Fruit fly (Drosophila melanogaster) whole organism, embryonic: Measurements from ENCODE around the gene shd.
A peak's percentile ranks its signal among the peaks of the same experiment; 100 is the strongest.

Experiments used
- Ada2b ChIP-seq: fragments of 200-800 bp; sonication (Bioruptor generic); IDR thresholded peaks from 2 replicates; pipeline ENCODE4 v1.3.6; 2022; ENCODE audit warnings: missing biosample characterization, missing genetic modification characterization
- Antp ChIP-seq: fragments of 200-800 bp; sonication (Bioruptor generic); optimal IDR thresholded peaks from 3 replicates; lab custom pipeline; 2016; ENCODE audit warnings: missing biosample characterization, missing genetic modification characterization
- CG10274 ChIP-seq: fragments of 200-800 bp; sonication (Bioruptor generic); optimal IDR thresholded peaks from 3 replicates; lab custom pipeline; 2017; ENCODE audit warnings: missing biosample characterization, mild to moderate bottlenecking, missing genetic modification characterization
- CG12155 ChIP-seq: fragments of 200-800 bp; sonication (Bioruptor generic); optimal IDR thresholded peaks from 3 replicates; lab custom pipeline; 2016; ENCODE audit warnings: missing biosample characterization, missing genetic modification characterization
- CG12744 ChIP-seq: fragments of 200-800 bp; sonication (Bioruptor generic); optimal IDR thresholded peaks from 2 replicates; lab custom pipeline; 2016; ENCODE audit warnings: missing biosample characterization, missing genetic modification characterization
- CG13287 ChIP-seq: fragments of 200-800 bp; sonication (Bioruptor generic); IDR thresholded peaks from 2 replicates; pipeline ENCODE4 v1.3.6; 2022; ENCODE audit warnings: missing biosample characterization, missing genetic modification characterization; ENCODE audit not compliant: partially characterized antibody
- CG15073 ChIP-seq: fragments of 200-800 bp; sonication (Bioruptor generic); optimal IDR thresholded peaks from 2 replicates; lab custom pipeline; 2016; ENCODE audit warnings: missing biosample characterization, missing genetic modification characterization
- CG15696 ChIP-seq: fragments of 200-800 bp; sonication (Bioruptor generic); optimal IDR thresholded peaks from 2 replicates; lab custom pipeline; 2019; ENCODE audit warnings: missing biosample characterization, mild to moderate bottlenecking, missing genetic modification characterization, moderate library complexity
- CG1602 ChIP-seq: fragments of 200-800 bp; sonication (Bioruptor generic); optimal IDR thresholded peaks from 3 replicates; lab custom pipeline; 2016; ENCODE audit warnings: missing biosample characterization, missing genetic modification characterization
- CG16813 ChIP-seq: fragments of 200-800 bp; sonication (Bioruptor generic); IDR thresholded peaks from 3 replicates; pipeline ENCODE4 v1.3.6; 2022; ENCODE audit warnings: missing biosample characterization, missing genetic modification characterization; ENCODE audit not compliant: partially characterized antibody
- CG17361 ChIP-seq: fragments of 200-800 bp; sonication (Bioruptor generic); IDR thresholded peaks from 3 replicates; pipeline ENCODE4 v1.3.6; 2022; ENCODE audit warnings: missing biosample characterization, missing genetic modification characterization
- CG17568 ChIP-seq: fragments of 200-800 bp; sonication (Bioruptor generic); optimal IDR thresholded peaks from 2 replicates; lab custom pipeline; 2018; ENCODE audit warnings: missing biosample characterization, mild to moderate bottlenecking, missing genetic modification characterization, moderate library complexity
- CG18011 ChIP-seq: fragments of 200-800 bp; sonication (Bioruptor generic); optimal IDR thresholded peaks from 2 replicates; lab custom pipeline; 2017; ENCODE audit warnings: missing biosample characterization, missing genetic modification characterization, mild to moderate bottlenecking, moderate library complexity, missing genotype
- CG33557 ChIP-seq: fragments of 200-800 bp; sonication (Bioruptor generic); optimal IDR thresholded peaks from 2 replicates; lab custom pipeline; 2019; ENCODE audit warnings: missing biosample characterization, mild to moderate bottlenecking, missing genetic modification characterization, moderate library complexity
- CG34224 ChIP-seq: fragments of 200-800 bp; sonication (Bioruptor generic); IDR thresholded peaks from 3 replicates; pipeline ENCODE4 v1.3.6; 2022; ENCODE audit warnings: missing biosample characterization, missing genetic modification characterization; ENCODE audit not compliant: partially characterized antibody
- CG6854 ChIP-seq: fragments of 200-800 bp; sonication (Bioruptor generic); optimal IDR thresholded peaks from 3 replicates; lab custom pipeline; 2017; ENCODE audit warnings: missing biosample characterization, mild to moderate bottlenecking, missing genetic modification characterization
- CG7786 ChIP-seq: fragments of 200-800 bp; sonication (Bioruptor generic); optimal IDR thresholded peaks from 2 replicates; lab custom pipeline; 2016; ENCODE audit warnings: missing biosample characterization, missing genetic modification characterization
- CG8388 ChIP-seq: fragments of 200-800 bp; sonication (Bioruptor generic); optimal IDR thresholded peaks from 2 replicates; lab custom pipeline; 2019; ENCODE audit warnings: missing biosample characterization, mild to moderate bottlenecking, missing genetic modification characterization, moderate library complexity
- CG9876 ChIP-seq: fragments of 200-800 bp; sonication (Bioruptor generic); optimal IDR thresholded peaks from 2 replicates; lab custom pipeline; 2016; ENCODE audit warnings: missing biosample characterization, missing genetic modification characterization
- D ChIP-seq, 2 experiments: fragments of 200-800 bp in 1 of 2; fragments of >200 bp in 1 of 2; sonication (Bioruptor generic) in 1 of 2; optimal IDR thresholded peaks; 2 replicates in 1 of 2; 3 replicates in 1 of 2; lab custom pipeline; 2017; ENCODE audit warnings: mild to moderate bottlenecking in 1 of 2, missing biosample characterization in 1 of 2, missing genetic modification characterization in 1 of 2, missing genetic modification reagents in 1 of 2
- Dfd ChIP-seq, 2 experiments: fragments of >200 bp; optimal IDR thresholded peaks; 2 replicates each; lab custom pipeline; 2017; ENCODE audit warnings: missing biosample characterization in 2 of 2, missing genetic modification characterization in 2 of 2
- Doc3 ChIP-seq: fragments of 200-800 bp; sonication (Bioruptor generic); IDR thresholded peaks from 3 replicates; pipeline ENCODE4 v1.3.6; 2022; ENCODE audit warnings: missing biosample characterization, missing genetic modification characterization; ENCODE audit not compliant: partially characterized antibody
- HLH4C ChIP-seq: fragments of 200-800 bp; sonication (Bioruptor generic); IDR thresholded peaks from 3 replicates; pipeline ENCODE4 v1.3.6; 2022; ENCODE audit warnings: missing biosample characterization, missing genetic modification characterization; ENCODE audit not compliant: partially characterized antibody
- Hmx ChIP-seq: fragments of 200-800 bp; sonication (Bioruptor generic); optimal IDR thresholded peaks from 2 replicates; lab custom pipeline; 2016; ENCODE audit warnings: missing biosample characterization, missing genetic modification characterization
- Max ChIP-seq: fragments of 200-800 bp; sonication (Bioruptor generic); optimal IDR thresholded peaks from 2 replicates; lab custom pipeline; 2016; ENCODE audit warnings: missing biosample characterization, mild to moderate bottlenecking, missing genetic modification characterization
- Myb ChIP-seq: fragments of 200-800 bp; sonication (Bioruptor generic); optimal IDR thresholded peaks from 2 replicates; lab custom pipeline; 2016; ENCODE audit warnings: missing biosample characterization, missing genetic modification characterization
- Sry-δ ChIP-seq: fragments of 200-800 bp; sonication (Bioruptor generic); optimal IDR thresholded peaks from 2 replicates; lab custom pipeline; 2016; ENCODE audit warnings: missing biosample characterization, missing genetic modification characterization
- Taf1 ChIP-seq: fragments of 200-800 bp; sonication (Bioruptor generic); IDR thresholded peaks from 2 replicates; pipeline ENCODE4 v1.3.6; 2022; ENCODE audit warnings: missing biosample characterization, missing genetic modification characterization
- Trl ChIP-seq, 3 experiments: fragments of >200 bp in 2 of 3; fragments of 200-800 bp in 1 of 3; sonication (Bioruptor generic) in 1 of 3; optimal IDR thresholded peaks; 2 replicates in 1 of 3; 3 replicates in 2 of 3; lab custom pipeline; 2016 to 2017; ENCODE audit warnings: missing biosample characterization in 1 of 3, missing genetic modification characterization in 1 of 3
- Xbp1 ChIP-seq: fragments of 200-800 bp; sonication (Bioruptor generic); optimal IDR thresholded peaks from 3 replicates; lab custom pipeline; 2016; ENCODE audit warnings: missing biosample characterization, mild to moderate bottlenecking, missing genetic modification characterization
- ab ChIP-seq: fragments of 200-800 bp; sonication (Bioruptor generic); optimal IDR thresholded peaks from 2 replicates; lab custom pipeline; 2016; ENCODE audit warnings: missing biosample characterization, missing genetic modification characterization
- ash1 ChIP-seq: fragments of 200-800 bp; sonication (Bioruptor generic); optimal IDR thresholded peaks from 2 replicates; lab custom pipeline; 2018; ENCODE audit warnings: missing biosample characterization, mild to moderate bottlenecking, missing genetic modification characterization
- ato ChIP-seq: fragments of 200-800 bp; sonication (Bioruptor generic); IDR thresholded peaks from 2 replicates; pipeline ENCODE4 v1.3.6; 2022; ENCODE audit warnings: missing biosample characterization, missing genetic modification characterization; ENCODE audit not compliant: partially characterized antibody
- btn ChIP-seq: fragments of 200-800 bp; sonication (Bioruptor generic); optimal IDR thresholded peaks from 2 replicates; lab custom pipeline; 2016; ENCODE audit warnings: missing biosample characterization, missing genetic modification characterization
- corto ChIP-seq: fragments of 200-800 bp; sonication (Bioruptor generic); optimal IDR thresholded peaks from 2 replicates; lab custom pipeline; 2016; ENCODE audit warnings: missing biosample characterization, mild to moderate bottlenecking, missing genetic modification characterization, moderate library complexity
- crc ChIP-seq: fragments of 200-800 bp; sonication (Bioruptor generic); optimal IDR thresholded peaks from 2 replicates; lab custom pipeline; 2016; ENCODE audit warnings: missing biosample characterization, missing genetic modification characterization
- cwo ChIP-seq: fragments of 200-800 bp; sonication (Bioruptor generic); optimal IDR thresholded peaks from 3 replicates; lab custom pipeline; 2017; ENCODE audit warnings: missing biosample characterization, missing genetic modification characterization, mild to moderate bottlenecking, moderate library complexity, missing genetic modification reagents
- fd96Cb ChIP-seq: fragments of 200-800 bp; sonication (Bioruptor generic); optimal IDR thresholded peaks from 2 replicates; lab custom pipeline; 2018; ENCODE audit warnings: missing biosample characterization, mild to moderate bottlenecking, missing genetic modification characterization, moderate library complexity
- fru ChIP-seq: fragments of >200 bp; optimal IDR thresholded peaks from 2 replicates; lab custom pipeline; 2017
- jigr1 ChIP-seq: fragments of 200-800 bp; sonication (Bioruptor generic); IDR thresholded peaks from 3 replicates; pipeline ENCODE4 v1.3.6; 2022; ENCODE audit warnings: missing biosample characterization, missing genetic modification characterization
- jumu ChIP-seq: fragments of 200-800 bp; sonication (Bioruptor generic); optimal IDR thresholded peaks from 3 replicates; lab custom pipeline; 2016; ENCODE audit warnings: missing biosample characterization, missing genetic modification characterization
- lola ChIP-seq, 3 experiments: fragments of >200 bp in 2 of 3; fragments of 200-800 bp in 1 of 3; sonication (Bioruptor generic) in 1 of 3; optimal IDR thresholded peaks; 2 replicates each; lab custom pipeline; 2017 to 2019; ENCODE audit warnings: missing biosample characterization in 3 of 3, missing genetic modification characterization in 3 of 3, mild to moderate bottlenecking in 1 of 3, moderate library complexity in 1 of 3
- mirr ChIP-seq: fragments of 200-800 bp; sonication (Bioruptor generic); optimal IDR thresholded peaks from 3 replicates; lab custom pipeline; 2018; ENCODE audit warnings: missing biosample characterization, mild to moderate bottlenecking, missing genetic modification characterization
- oc ChIP-seq: fragments of 200-800 bp; sonication (Bioruptor generic); optimal IDR thresholded peaks from 2 replicates; lab custom pipeline; 2018; ENCODE audit warnings: missing biosample characterization, mild to moderate bottlenecking, missing genetic modification characterization, moderate library complexity
- rib ChIP-seq: fragments of 200-800 bp; sonication (Bioruptor generic); IDR thresholded peaks from 2 replicates; pipeline ENCODE4 v1.3.6; 2022; ENCODE audit warnings: missing biosample characterization, missing genetic modification characterization
- ro ChIP-seq: fragments of 200-800 bp; sonication (Bioruptor generic); IDR thresholded peaks from 2 replicates; pipeline ENCODE4 v1.3.6; 2022; ENCODE audit warnings: missing biosample characterization, missing genetic modification characterization
- trem ChIP-seq: fragments of 200-800 bp; optimal IDR thresholded peaks from 3 replicates; lab custom pipeline; 2019; ENCODE audit warnings: missing biosample characterization, mild to moderate bottlenecking, missing genetic modification characterization, moderate library complexity
- twi ChIP-seq: fragments of 200-800 bp; optimal IDR thresholded peaks from 2 replicates; lab custom pipeline; 2019; ENCODE audit warnings: missing biosample characterization, mild to moderate bottlenecking, missing genetic modification characterization, moderate library complexity

The shd gene

DNA sequence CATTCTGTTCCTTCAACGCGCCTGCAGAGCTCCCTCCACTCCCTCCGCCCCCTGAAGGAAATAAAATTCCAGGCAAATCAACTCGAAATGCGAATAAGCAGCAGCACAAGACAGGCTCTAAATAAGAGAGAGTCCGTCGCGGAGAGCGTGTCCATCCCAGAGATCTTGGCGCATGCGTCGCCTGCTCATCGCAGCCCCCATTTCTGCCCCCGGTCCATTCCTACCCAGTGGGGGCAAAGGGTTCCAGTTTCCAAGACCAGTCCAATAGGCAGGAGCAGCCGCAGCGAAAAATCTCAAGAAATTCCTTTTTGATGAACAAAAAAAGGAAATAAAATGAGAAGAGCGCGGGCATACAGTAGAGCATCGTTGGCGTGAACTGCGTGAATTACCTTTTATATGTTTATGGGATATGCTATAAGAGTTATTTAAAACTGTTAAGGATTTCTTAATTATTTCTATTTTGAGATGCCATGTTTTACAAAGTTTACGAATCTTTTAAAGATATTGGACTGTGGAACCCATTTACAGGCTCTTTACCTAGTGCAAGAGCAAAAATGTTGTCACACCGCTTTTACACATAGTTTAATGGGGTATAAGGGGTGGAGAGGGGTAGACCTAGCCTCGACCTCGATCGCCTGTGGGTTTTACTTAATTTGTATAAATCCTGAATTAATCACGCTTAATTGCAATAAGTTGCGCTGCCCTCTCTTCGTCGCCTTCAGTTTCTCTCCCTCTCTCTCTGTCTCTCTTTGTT is 19.9 kb downstream of the shd start (continued):
- TF ChIP-seq CG17361 (no peak), CG9876 (GFP tag; lab: Kevin White, UChicago) (no peak), twi (no peak), CG1602 (GFP tag; lab: Kevin White, UChicago) (no peak), trem (tag; lab: Kevin White, UChicago) (no peak), btn (no peak), Max (GFP tag; lab: Kevin White, UChicago) (no peak), CG16813 (GFP tag; lab: Robert Waterston, UW) (no peak), ro (GFP tag; lab: Robert Waterston, UW) (no peak), CG13287 (GFP tag; lab: Robert Waterston, UW) (no peak), D (optimal IDR thresholded peaks at IDR 0.05; lab: Kevin White, UChicago) (no peak), D (GFP tag; optimal IDR thresholded peaks at IDR 0.05; lab: Kevin White, UChicago) (no peak), ash1 (GFP tag; lab: Kevin White, UChicago) (no peak), ab (GFP tag; lab: Kevin White, UChicago) (no peak), mirr (no peak), Trl (optimal IDR thresholded peaks at IDR 0.05; lab: Kevin White, UChicago) (peak in 1 of 2 experiments; percentile 68), Trl (GFP tag; optimal IDR thresholded peaks at IDR 0.05; lab: Kevin White, UChicago) (no peak), ato (GFP tag; lab: Robert Waterston, UW) (no peak), CG18011 (GFP tag; lab: Kevin White, UChicago) (no peak), corto (GFP tag; lab: Kevin White, UChicago) (peak; percentile 73), CG17568 (GFP tag; lab: Kevin White, UChicago) (no peak), jumu (GFP tag; lab: Kevin White, UChicago) (no peak), Dfd (GFP tag; optimal IDR thresholded peaks at IDR 0.05; lab: Kevin White, UChicago) (no peak), Sry-δ (GFP tag; lab: Kevin White, UChicago) (no peak), CG12744 (no peak), Ada2b (GFP tag; lab: Robert Waterston, UW) (peak; percentile 50; the same call in 1 of the 2 replicates), CG33557 (GFP tag; lab: Kevin White, UChicago) (no peak), HLH4C (0 out of 3 replicates have a peak, but pooled peaks have one; percentile 13), oc (tag; lab: Kevin White, UChicago) (peak; percentile 12), CG8388 (GFP tag; lab: Kevin White, UChicago) (peak; percentile 35), CG15696 (tag; lab: Kevin White, UChicago) (peak; percentile 14), lola (GFP tag; optimal IDR thresholded peaks at IDR 0.05; lab: Kevin White, UChicago) (peak in 1 of 3 experiments; percentile 53), fd96Cb (peak; percentile 46), jigr1 (GFP tag; lab: Robert Waterston, UW) (no peak), CG34224 (GFP tag; lab: Robert Waterston, UW) (no peak), Hmx (GFP tag; lab: Kevin White, UChicago) (no peak), CG7786 (GFP tag; lab: Kevin White, UChicago) (no peak), cwo (GFP tag; lab: Kevin White, UChicago) (no peak), rib (GFP tag; lab: Robert Waterston, UW) (no peak), Myb (no peak), CG12155 (GFP tag; lab: Kevin White, UChicago) (no peak), CG10274 (GFP tag; lab: Kevin White, UChicago) (no peak), fru (no peak), Antp (GFP tag; lab: Kevin White, UChicago) (peak; percentile 40), Doc3 (no peak), crc (no peak), CG6854 (GFP tag; lab: Kevin White, UChicago) (no peak), Taf1 (GFP tag; lab: Robert Waterston, UW) (no peak), CG15073 (no peak), Xbp1 (GFP tag; lab: Kevin White, UChicago) (peak; percentile 42)
